Worm (Caenorhabditis elegans): ENCODE results near the gene T05A8.6.

DNA sequence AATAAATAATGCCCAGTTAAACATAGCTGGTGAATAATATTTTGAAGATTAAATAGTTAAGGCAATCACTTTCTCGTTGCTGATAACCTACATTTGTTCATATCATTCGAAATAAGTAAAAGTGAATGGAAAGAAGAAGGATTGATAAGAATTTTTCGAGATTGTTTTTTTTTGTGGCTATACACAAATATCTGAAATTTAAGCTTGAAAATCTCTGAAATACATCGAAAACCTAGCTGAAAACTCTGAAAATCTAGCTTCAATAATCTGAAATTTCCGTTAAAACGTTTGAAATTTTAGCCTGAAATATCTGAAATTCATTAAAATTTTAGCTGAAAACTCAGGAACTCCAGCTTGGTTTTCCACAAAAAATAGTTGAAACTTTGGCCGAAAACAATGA is at the start of gene T05A8.6:
- TF ChIP-seq tbx-37 (GFP tag; conservative IDR thresholded peaks at IDR 0.05) = no peak
- no peak for TF ChIP-seq hmbx-1 (tag; optimal IDR thresholded peaks at IDR 0.05)
- TF ChIP-seq tra-4 (tag; optimal IDR thresholded peaks at IDR 0.05) = no peak
- TF ChIP-seq ama-1 (optimal IDR thresholded peaks at IDR 0.05) = no peak
- TF ChIP-seq tbx-11 (GFP tag; IDR thresholded peaks at IDR 0.05) = no peak
- no peak for TF ChIP-seq ceh-13 (GFP tag; optimal IDR thresholded peaks at IDR 0.05)
- no peak for TF ChIP-seq pes-1 (GFP tag; IDR thresholded peaks at IDR 0.05)
- no peak for TF ChIP-seq B0310.2 (tag; optimal IDR thresholded peaks at IDR 0.05)
- TF ChIP-seq hmg-4 (GFP tag; optimal IDR thresholded peaks at IDR 0.05) = no peak
- TF ChIP-seq F13C5.2 (tag; optimal IDR thresholded peaks at IDR 0.05) = no peak
